Worm (Caenorhabditis elegans) whole organism, L3 larva: Measurements from ENCODE around the gene T10D4.15.

Experiments used
- R02D3.7 ChIP-seq: fragments of 150-350 bp; optimal IDR thresholded peaks from 2 replicates; lab custom pipeline; 2014; ENCODE audit warnings: missing biosample characterization, missing genetic modification characterization
- ZK546.5 ChIP-seq: sonication (generic microtip); optimal IDR thresholded peaks from 2 replicates; lab custom pipeline; 2017; ENCODE audit warnings: missing biosample characterization, missing genetic modification characterization
- aly-2 ChIP-seq: fragments of 150-350 bp; optimal IDR thresholded peaks from 2 replicates; lab custom pipeline; 2014; ENCODE audit warnings: missing biosample characterization, missing genetic modification characterization
- ama-1 ChIP-seq: fragments of 150-350 bp; optimal IDR thresholded peaks from 2 replicates; lab custom pipeline; 2018
- ceh-16 ChIP-seq: sonication (generic microtip); optimal IDR thresholded peaks from 2 replicates; lab custom pipeline; 2017; ENCODE audit warnings: missing biosample characterization, missing genetic modification characterization
- ceh-28 ChIP-seq: fragments of 150-350 bp; optimal IDR thresholded peaks from 2 replicates; lab custom pipeline; 2014; ENCODE audit warnings: missing biosample characterization, missing genetic modification reagents, missing genetic modification characterization
- ceh-82 ChIP-seq: fragments of 150-350 bp; optimal IDR thresholded peaks from 2 replicates; lab custom pipeline; 2014; ENCODE audit warnings: missing biosample characterization, missing genetic modification characterization
- ceh-9 ChIP-seq: sonication (generic microtip); optimal IDR thresholded peaks from 2 replicates; lab custom pipeline; 2018; ENCODE audit warnings: missing biosample characterization, missing genetic modification characterization
- daf-12 ChIP-seq: fragments of 150-350 bp; optimal IDR thresholded peaks from 2 replicates; lab custom pipeline; 2014; ENCODE audit warnings: missing biosample characterization, missing genetic modification reagents, missing genetic modification characterization
- egl-27 ChIP-seq: sonication (generic microtip); optimal IDR thresholded peaks from 4 replicates; lab custom pipeline; 2017; ENCODE audit warnings: missing biosample characterization, missing genetic modification reagents, missing genetic modification characterization
- egl-5 ChIP-seq: fragments of 150-350 bp; optimal IDR thresholded peaks from 2 replicates; lab custom pipeline; 2017; ENCODE audit warnings: missing biosample characterization, missing genetic modification reagents, missing genetic modification characterization, inconsistent platforms
- elt-1 ChIP-seq: fragments of 150-350 bp; optimal IDR thresholded peaks from 2 replicates; lab custom pipeline; 2014; ENCODE audit warnings: missing biosample characterization, missing genetic modification characterization
- elt-3 ChIP-seq, 3 experiments: fragments of 150-350 bp in 1 of 3; sonication (generic microtip) in 2 of 3; optimal IDR thresholded peaks; 2 replicates in 2 of 3; 4 replicates in 1 of 3; lab custom pipeline; 2014 to 2017; ENCODE audit warnings: missing biosample characterization in 3 of 3, missing genetic modification characterization in 3 of 3
- eor-1 ChIP-seq, 2 experiments: fragments of 150-350 bp; optimal IDR thresholded peaks; 2 replicates each; lab custom pipeline; 2014 to 2018; ENCODE audit warnings: missing biosample characterization in 2 of 2, missing genetic modification characterization in 2 of 2
- fkh-10 ChIP-seq: sonication (generic microtip); optimal IDR thresholded peaks from 2 replicates; lab custom pipeline; 2017; ENCODE audit warnings: missing biosample characterization, missing genetic modification reagents, missing genetic modification characterization
- fkh-2 ChIP-seq: fragments of 150-350 bp; optimal IDR thresholded peaks from 2 replicates; lab custom pipeline; 2014; ENCODE audit warnings: missing biosample characterization, missing genetic modification reagents, missing genetic modification characterization
- fos-1 ChIP-seq: fragments of 150-350 bp; optimal IDR thresholded peaks from 2 replicates; lab custom pipeline; 2014; ENCODE audit warnings: missing biosample characterization, missing genetic modification characterization
- hmg-11 ChIP-seq: sonication (generic microtip); optimal IDR thresholded peaks from 2 replicates; lab custom pipeline; 2016; ENCODE audit warnings: missing genetic modification characterization, missing compliant biosample characterization
- lin-15B ChIP-seq: fragments of 150-350 bp; optimal IDR thresholded peaks from 2 replicates; lab custom pipeline; 2014; ENCODE audit warnings: missing biosample characterization, missing genetic modification characterization
- lin-39 ChIP-seq: fragments of 150-350 bp; optimal IDR thresholded peaks from 2 replicates; lab custom pipeline; 2018; ENCODE audit warnings: missing biosample characterization, missing genetic modification reagents, missing genetic modification characterization
- lsy-12 ChIP-seq: sonication (generic microtip); optimal IDR thresholded peaks from 2 replicates; lab custom pipeline; 2016; ENCODE audit warnings: mild to moderate bottlenecking, missing genetic modification characterization, missing compliant biosample characterization
- mml-1 ChIP-seq: fragments of 150-350 bp; sonication (generic microtip); optimal IDR thresholded peaks from 3 replicates; lab custom pipeline; 2014; ENCODE audit warnings: missing biosample characterization, missing genetic modification characterization
- nfya-1 ChIP-seq: sonication (generic microtip); optimal IDR thresholded peaks from 2 replicates; lab custom pipeline; 2017; ENCODE audit warnings: missing genetic modification characterization, mild to moderate bottlenecking, missing compliant biosample characterization, antibody characterized with exemption, moderate library complexity; ENCODE audit not compliant: insufficient read depth
- nhr-11 ChIP-seq: fragments of 150-350 bp; optimal IDR thresholded peaks from 2 replicates; lab custom pipeline; 2014; ENCODE audit warnings: missing biosample characterization, missing genetic modification characterization
- nhr-12 ChIP-seq: fragments of 150-350 bp; optimal IDR thresholded peaks from 2 replicates; lab custom pipeline; 2014; ENCODE audit warnings: missing biosample characterization, missing genetic modification characterization
- nhr-237 ChIP-seq: fragments of 150-350 bp; optimal IDR thresholded peaks from 2 replicates; lab custom pipeline; 2014; ENCODE audit warnings: missing biosample characterization, missing genetic modification characterization
- nhr-28 ChIP-seq: fragments of 150-350 bp; optimal IDR thresholded peaks from 2 replicates; lab custom pipeline; 2014; ENCODE audit warnings: missing biosample characterization, missing genetic modification characterization
- nhr-43 ChIP-seq: sonication (generic microtip); optimal IDR thresholded peaks from 2 replicates; lab custom pipeline; 2016; ENCODE audit warnings: mild to moderate bottlenecking, missing genetic modification characterization, missing compliant biosample characterization; ENCODE audit not compliant: poor library complexity, severe bottlenecking
- nhr-67 ChIP-seq: fragments of 150-350 bp; optimal IDR thresholded peaks from 2 replicates; lab custom pipeline; 2014; ENCODE audit warnings: missing biosample characterization, missing genetic modification characterization
- nhr-76 ChIP-seq: fragments of 150-350 bp; sonication (generic microtip); optimal IDR thresholded peaks from 5 replicates; lab custom pipeline; 2014; ENCODE audit warnings: missing biosample characterization, missing genetic modification characterization
- nhr-77 ChIP-seq: fragments of 150-350 bp; optimal IDR thresholded peaks from 2 replicates; lab custom pipeline; 2014; ENCODE audit warnings: missing biosample characterization, missing genetic modification characterization
- pqm-1 ChIP-seq: fragments of 150-350 bp; optimal IDR thresholded peaks from 2 replicates; lab custom pipeline; 2017; ENCODE audit warnings: missing biosample characterization, missing genetic modification characterization, inconsistent platforms
- sea-2 ChIP-seq: fragments of 150-350 bp; sonication (generic microtip); optimal IDR thresholded peaks from 4 replicates; lab custom pipeline; 2014; ENCODE audit warnings: missing biosample characterization, missing genetic modification reagents, missing genetic modification characterization
- skn-1 ChIP-seq: fragments of 150-350 bp; optimal IDR thresholded peaks from 2 replicates; lab custom pipeline; 2014; ENCODE audit warnings: missing biosample characterization, missing genetic modification characterization
- snpc-4 ChIP-seq: fragments of 150-350 bp; optimal IDR thresholded peaks from 2 replicates; lab custom pipeline; 2014; ENCODE audit warnings: missing biosample characterization, missing genetic modification characterization
- tbx-2 ChIP-seq: sonication (generic microtip); optimal IDR thresholded peaks from 2 replicates; lab custom pipeline; 2016; ENCODE audit warnings: mild to moderate bottlenecking, missing genetic modification characterization, missing compliant biosample characterization
- unc-39 ChIP-seq: sonication (generic microtip); optimal IDR thresholded peaks from 4 replicates; lab custom pipeline; 2017; ENCODE audit warnings: missing biosample characterization, missing genetic modification characterization
- zag-1 ChIP-seq: fragments of 150-350 bp; optimal IDR thresholded peaks from 2 replicates; lab custom pipeline; 2014; ENCODE audit warnings: missing biosample characterization, missing genetic modification characterization
- ztf-11 ChIP-seq: fragments of 150-350 bp; optimal IDR thresholded peaks from 2 replicates; lab custom pipeline; 2014; ENCODE audit warnings: missing biosample characterization, missing genetic modification characterization
- ztf-4 ChIP-seq: fragments of 150-350 bp; optimal IDR thresholded peaks from 2 replicates; lab custom pipeline; 2014; ENCODE audit warnings: missing biosample characterization, missing genetic modification characterization

Gene T10D4.15

DNA sequence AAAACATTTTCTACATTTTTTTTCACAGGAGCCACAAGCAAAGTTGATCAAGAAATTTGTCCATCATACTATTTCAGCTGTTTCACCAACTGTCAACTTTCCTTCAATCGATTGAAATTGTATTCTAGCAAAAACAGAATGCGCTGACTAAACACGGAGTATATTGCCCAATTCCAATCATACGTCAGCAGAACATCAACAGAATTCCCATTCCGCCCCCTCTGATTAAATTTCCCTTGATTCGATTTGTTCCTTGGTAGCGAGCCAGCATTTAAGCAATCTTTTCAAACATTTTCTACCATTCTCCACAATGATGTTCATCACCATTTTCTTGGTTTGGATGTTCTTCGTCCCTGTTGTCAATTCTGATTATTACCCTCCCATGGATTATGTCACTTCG lies at the start of gene T10D4.15:
TSS of gene T10D4.15 (plus strand) at position 301 of the 400 bp plus-strand sequence.
- TF ChIP-seq ZK546.5 (tag; lab: Kevin White, UChicago) (no peak), ama-1 (lab: Kevin White, UChicago) (no peak), mml-1 (no peak), zag-1 (tag; lab: Kevin White, UChicago) (no peak), ztf-11 (tag; lab: Kevin White, UChicago) (no peak), nhr-76 (no peak), fos-1 (tag; lab: Kevin White, UChicago) (no peak), ceh-16 (tag; lab: Kevin White, UChicago) (no peak), daf-12 (tag; lab: Kevin White, UChicago) (no peak), fkh-2 (no peak), nhr-11 (no peak), ceh-82 (tag; lab: Kevin White, UChicago) (no peak), ceh-28 (no peak), egl-5 (no peak), elt-1 (tag; lab: Kevin White, UChicago) (no peak), tbx-2 (tag; lab: Kevin White, UChicago) (no peak), fkh-10 (GFP tag; lab: Kevin White, UChicago) (no peak), nhr-237 (no peak), nhr-12 (no peak)

- TF ChIP-seq unc-39 (tag; lab: Kevin White, UChicago) (no peak), R02D3.7 (tag; lab: Kevin White, UChicago) (no peak), nhr-43 (tag; lab: Kevin White, UChicago) (no peak), aly-2 (no peak), hmg-11 (no peak), ceh-82 (tag; lab: Kevin White, UChicago) (no peak), fos-1 (tag; lab: Kevin White, UChicago) (no peak), ceh-9 (tag; lab: Kevin White, UChicago) (no peak), skn-1 (tag; lab: Kevin White, UChicago) (no peak), nhr-77 (tag; lab: Kevin White, UChicago) (no peak), lsy-12 (tag; lab: Kevin White, UChicago) (no peak), elt-3 (tag; optimal IDR thresholded peaks at IDR 0.05; lab: Kevin White, UChicago) (no peak), pqm-1 (no peak), nhr-28 (no peak), sea-2 (GFP tag; lab: Kevin White, UChicago) (no peak), eor-1 (tag; optimal IDR thresholded peaks at IDR 0.05; lab: Kevin White, UChicago) (no peak)
- TF ChIP-seq, all 47 proteins: peak for 0
These were observed 49.1 kb upstream of the T10D4.15 start, which contains the start of gene Y25C1A.14 for ce11 chrII:3096857-3097256. TSS of gene Y25C1A.14 (minus strand) at chrII:3096957.

ce11 chrII:3100546-3100945 lies 45.4 kb upstream of the T10D4.15 start, which contains the start of gene srg-24:
TSS of gene srg-24 (minus strand) at chrII:3100646.
- TF ChIP-seq ceh-28 (no peak), nhr-11 (no peak), ZK546.5 (tag; lab: Kevin White, UChicago) (no peak), egl-27 (tag; lab: Kevin White, UChicago) (no peak), nfya-1 (no peak), nhr-28 (no peak), ceh-16 (tag; lab: Kevin White, UChicago) (no peak), ztf-4 (tag; lab: Kevin White, UChicago) (no peak), ztf-11 (tag; lab: Kevin White, UChicago) (no peak), egl-5 (no peak), unc-39 (tag; lab: Kevin White, UChicago) (no peak), zag-1 (tag; lab: Kevin White, UChicago) (no peak), fkh-10 (GFP tag; lab: Kevin White, UChicago) (no peak)

DNA sequence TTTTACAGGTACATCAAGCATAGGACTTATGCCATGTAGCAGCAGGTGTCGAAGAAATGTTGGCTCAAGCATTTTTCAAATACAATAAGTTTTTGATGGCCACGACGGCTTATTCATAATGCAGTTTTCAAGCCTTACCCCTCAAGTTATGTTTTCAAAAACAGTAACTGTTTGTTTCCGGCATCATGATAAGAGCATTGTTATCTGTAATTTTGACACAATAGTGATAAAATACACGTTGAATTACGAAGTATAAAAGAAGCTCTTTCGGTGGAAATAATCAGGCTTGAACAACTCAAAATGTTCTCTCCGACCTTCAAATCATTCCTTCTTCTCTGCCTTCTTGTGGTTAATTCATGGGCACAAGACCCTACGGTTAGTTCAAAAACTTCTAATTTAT lies 43.9 kb upstream of the T10D4.15 start, which contains the start of gene clec-121:
TSS of gene clec-121 (plus strand) at position 301 of the 400 bp plus-strand sequence.
- no peak for TF ChIP-seq lin-15B (tag; lab: Kevin White, UChicago)
- no peak for TF ChIP-seq lin-39 (tag; lab: Kevin White, UChicago)
- no peak for TF ChIP-seq elt-3 (tag; optimal IDR thresholded peaks at IDR 0.05; lab: Kevin White, UChicago)
- no peak for TF ChIP-seq nhr-12
- TF ChIP-seq snpc-4 = no peak
- TF ChIP-seq ztf-11 (tag; lab: Kevin White, UChicago) = no peak
- TF ChIP-seq ceh-82 (tag; lab: Kevin White, UChicago) = no peak
- TF ChIP-seq nhr-43 (tag; lab: Kevin White, UChicago) = no peak
- TF ChIP-seq R02D3.7 (tag; lab: Kevin White, UChicago) = no peak
- TF ChIP-seq nhr-67 = no peak
